Worm (Caenorhabditis elegans) whole organism, late embryonic: ENCODE measurements around the gene R03A10.5.

Experiments
- C38D4.7 ChIP-seq: fragments of 200-800 bp; sonication (Bioruptor generic); optimal IDR thresholded peaks from 2 replicates; lab custom pipeline; 2018; ENCODE audit warnings: mild to moderate bottlenecking, missing genetic modification characterization, moderate library complexity, missing compliant biosample characterization
- K09A11.1 ChIP-seq: sonication (generic microtip); optimal IDR thresholded peaks from 2 replicates; lab custom pipeline; 2017; ENCODE audit warnings: antibody characterized with exemption, mild to moderate bottlenecking, missing genetic modification characterization, missing compliant biosample characterization; ENCODE audit not compliant: insufficient read depth
- T23F11.4 ChIP-seq: fragments of 200-800 bp; sonication (Bioruptor generic); optimal IDR thresholded peaks from 2 replicates; lab custom pipeline; 2018; ENCODE audit warnings: mild to moderate bottlenecking, missing genetic modification characterization, missing compliant biosample characterization
- ceh-14 ChIP-seq: sonication (generic microtip); optimal IDR thresholded peaks from 2 replicates; lab custom pipeline; 2016; ENCODE audit warnings: missing genotype, missing genetic modification characterization, missing compliant biosample characterization
- ceh-18 ChIP-seq: sonication (generic microtip); optimal IDR thresholded peaks from 2 replicates; lab custom pipeline; 2016; ENCODE audit warnings: missing genetic modification characterization, missing compliant biosample characterization
- ceh-19 ChIP-seq: fragments of 200-800 bp; sonication (Bioruptor generic); optimal IDR thresholded peaks from 2 replicates; lab custom pipeline; 2018; ENCODE audit warnings: mild to moderate bottlenecking, missing genetic modification characterization, missing compliant biosample characterization
- ceh-2 ChIP-seq: sonication (generic microtip); optimal IDR thresholded peaks from 2 replicates; lab custom pipeline; 2016; ENCODE audit warnings: missing genotype, missing genetic modification characterization, missing compliant biosample characterization
- ceh-24 ChIP-seq: sonication (generic microtip); optimal IDR thresholded peaks from 2 replicates; lab custom pipeline; 2016; ENCODE audit warnings: mild to moderate bottlenecking, missing genetic modification characterization, missing compliant biosample characterization
- ceh-30 ChIP-seq: fragments of 150-350 bp; optimal IDR thresholded peaks from 2 replicates; lab custom pipeline; 2014; ENCODE audit warnings: missing biosample characterization, missing genetic modification characterization
- ceh-34 ChIP-seq: sonication (generic microtip); optimal IDR thresholded peaks from 2 replicates; lab custom pipeline; 2016; ENCODE audit warnings: mild to moderate bottlenecking, missing genetic modification characterization, missing compliant biosample characterization
- ceh-6 ChIP-seq: fragments of 200-800 bp; sonication (Bioruptor generic); optimal IDR thresholded peaks from 2 replicates; lab custom pipeline; 2018; ENCODE audit warnings: mild to moderate bottlenecking, missing genetic modification characterization, missing compliant biosample characterization
- che-1 ChIP-seq: sonication (generic microtip); optimal IDR thresholded peaks from 2 replicates; lab custom pipeline; 2016; ENCODE audit warnings: mild to moderate bottlenecking, missing genetic modification characterization, missing compliant biosample characterization
- elt-2 ChIP-seq: sonication (generic microtip); optimal IDR thresholded peaks from 2 replicates; lab custom pipeline; 2016; ENCODE audit warnings: missing genetic modification reagents, missing genetic modification characterization, missing compliant biosample characterization
- fax-1 ChIP-seq: sonication (generic microtip); optimal IDR thresholded peaks from 2 replicates; lab custom pipeline; 2016; ENCODE audit warnings: missing genotype, missing genetic modification characterization, missing compliant biosample characterization
- fkh-10 ChIP-seq: fragments of 150-350 bp; optimal IDR thresholded peaks from 2 replicates; lab custom pipeline; 2014; ENCODE audit warnings: missing biosample characterization, missing genetic modification reagents, missing genetic modification characterization
- gmeb-2 ChIP-seq: sonication (generic microtip); optimal IDR thresholded peaks from 2 replicates; lab custom pipeline; 2016; ENCODE audit warnings: missing genetic modification characterization, inconsistent platforms, missing compliant biosample characterization
- hlh-15 ChIP-seq: sonication (generic microtip); optimal IDR thresholded peaks from 2 replicates; lab custom pipeline; 2016; ENCODE audit warnings: missing genetic modification characterization, missing compliant biosample characterization
- hlh-8 ChIP-seq: sonication (generic microtip); optimal IDR thresholded peaks from 2 replicates; lab custom pipeline; 2016; ENCODE audit warnings: missing genotype, missing genetic modification characterization, missing compliant biosample characterization
- madf-2 ChIP-seq: sonication (generic microtip); optimal IDR thresholded peaks from 2 replicates; lab custom pipeline; 2017; ENCODE audit warnings: missing genetic modification characterization, missing compliant biosample characterization
- mec-3 ChIP-seq: sonication (generic microtip); optimal IDR thresholded peaks from 2 replicates; lab custom pipeline; 2016; ENCODE audit warnings: borderline replicate concordance, missing genetic modification characterization, missing compliant biosample characterization
- nfya-1 ChIP-seq: sonication (generic microtip); optimal IDR thresholded peaks from 2 replicates; lab custom pipeline; 2017; ENCODE audit warnings: missing genetic modification characterization, mild to moderate bottlenecking, missing compliant biosample characterization, antibody characterized with exemption, moderate library complexity
- nhr-232 ChIP-seq: sonication (generic microtip); optimal IDR thresholded peaks from 2 replicates; lab custom pipeline; 2016; ENCODE audit warnings: missing genetic modification characterization, missing compliant biosample characterization
- odd-2 ChIP-seq: sonication (generic microtip); optimal IDR thresholded peaks from 2 replicates; lab custom pipeline; 2017; ENCODE audit warnings: antibody characterized with exemption, mild to moderate bottlenecking, missing genetic modification characterization, missing compliant biosample characterization
- pha-4 ChIP-seq: fragments of 150-350 bp; optimal IDR thresholded peaks from 2 replicates; lab custom pipeline; 2018; ENCODE audit warnings: missing biosample characterization, missing genetic modification reagents, missing genetic modification characterization
- pqm-1 ChIP-seq: sonication (generic microtip); optimal IDR thresholded peaks from 2 replicates; lab custom pipeline; 2016; ENCODE audit warnings: missing genetic modification characterization, missing compliant biosample characterization
- pros-1 ChIP-seq: fragments of 150-350 bp; optimal IDR thresholded peaks from 2 replicates; lab custom pipeline; 2014; ENCODE audit warnings: missing biosample characterization, missing genetic modification reagents, missing genetic modification characterization
- sdc-2 ChIP-seq: sonication (generic microtip); optimal IDR thresholded peaks from 2 replicates; lab custom pipeline; 2016; ENCODE audit warnings: missing genotype, missing genetic modification characterization, missing compliant biosample characterization
- sox-4 ChIP-seq: sonication (generic microtip); optimal IDR thresholded peaks from 2 replicates; lab custom pipeline; 2017; ENCODE audit warnings: mild to moderate bottlenecking, missing genetic modification characterization, inconsistent platforms, missing compliant biosample characterization
- syd-9 ChIP-seq: sonication (generic microtip); optimal IDR thresholded peaks from 2 replicates; lab custom pipeline; 2016; ENCODE audit warnings: mild to moderate bottlenecking, missing genetic modification characterization, moderate library complexity, missing compliant biosample characterization
- unc-3 ChIP-seq, 2 experiments: fragments of 200-800 bp in 1 of 2; sonication (Bioruptor generic) in 1 of 2; sonication (generic microtip) in 1 of 2; conservative IDR thresholded peaks in 1 of 2; optimal IDR thresholded peaks in 1 of 2; 2 replicates each; pipeline versions ENCODE4 v1.3.6 to Lab custom; 2016 to 2022; ENCODE audit warnings: missing compliant biosample characterization in 2 of 2, missing genetic modification characterization in 2 of 2, missing genetic modification reagents in 1 of 2
- unc-42 ChIP-seq: sonication (generic microtip); optimal IDR thresholded peaks from 2 replicates; lab custom pipeline; 2016; ENCODE audit warnings: missing genotype, missing genetic modification characterization, missing compliant biosample characterization
- unc-86 ChIP-seq: sonication (generic microtip); optimal IDR thresholded peaks from 2 replicates; lab custom pipeline; 2016; ENCODE audit warnings: missing genetic modification characterization, missing compliant biosample characterization
- zip-5 ChIP-seq: sonication (generic microtip); optimal IDR thresholded peaks from 2 replicates; lab custom pipeline; 2016; ENCODE audit warnings: missing genetic modification characterization, missing compliant biosample characterization
- ztf-16 ChIP-seq: sonication (generic microtip); optimal IDR thresholded peaks from 2 replicates; lab custom pipeline; 2017; ENCODE audit warnings: missing genetic modification characterization, missing compliant biosample characterization

R03A10.5 gene

DNA sequence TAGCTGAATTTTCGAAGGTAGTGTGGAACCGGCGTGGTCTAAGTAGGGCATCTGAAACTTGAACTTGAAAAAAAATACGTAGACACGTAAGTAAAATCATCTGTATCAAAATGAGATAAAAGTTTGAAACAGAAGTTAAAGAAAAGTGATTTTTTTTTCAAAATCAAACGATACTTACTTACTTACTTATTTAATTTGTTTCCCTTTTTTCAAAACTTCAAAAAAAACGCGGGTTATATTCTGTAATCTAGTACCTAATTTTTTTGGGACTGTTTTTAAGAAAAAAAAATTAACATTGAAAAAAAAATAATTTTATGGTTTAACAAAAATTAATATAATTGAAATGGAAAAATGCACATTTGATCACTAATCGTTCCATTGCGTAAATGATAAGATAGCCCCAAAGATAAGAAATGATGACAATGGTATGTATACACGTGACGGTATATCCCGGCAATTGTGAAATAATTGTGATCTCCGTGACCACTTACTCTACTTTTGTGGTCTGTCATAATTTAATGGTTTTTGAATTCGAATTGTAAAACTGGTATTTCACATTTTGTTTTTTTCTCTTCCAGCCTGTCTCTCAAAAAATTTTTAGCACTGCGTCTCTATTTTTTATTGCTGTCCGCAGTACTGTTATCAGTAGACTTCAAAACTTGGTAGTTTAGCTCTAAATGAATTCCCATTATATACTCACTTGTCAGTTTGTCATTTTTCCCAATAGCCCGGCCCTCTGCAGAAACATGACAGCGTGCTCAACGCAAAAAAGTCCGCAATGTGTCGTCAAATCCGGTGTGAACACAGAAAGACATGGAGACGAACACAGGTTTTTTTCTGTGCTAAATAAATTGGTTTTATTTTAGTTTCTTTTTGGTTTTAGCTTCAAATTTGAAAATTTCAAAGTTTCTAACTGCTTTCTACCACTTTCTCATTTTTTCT lies 5.5 kb upstream of the R03A10.5 start, which contains the start of gene mocs-1:
TSS of gene mocs-1 (minus strand) at position 51 of the 942 bp plus-strand sequence.
- TF ChIP-seq madf-2 = no peak
- peak; percentile 90 for TF ChIP-seq elt-2

DNA sequence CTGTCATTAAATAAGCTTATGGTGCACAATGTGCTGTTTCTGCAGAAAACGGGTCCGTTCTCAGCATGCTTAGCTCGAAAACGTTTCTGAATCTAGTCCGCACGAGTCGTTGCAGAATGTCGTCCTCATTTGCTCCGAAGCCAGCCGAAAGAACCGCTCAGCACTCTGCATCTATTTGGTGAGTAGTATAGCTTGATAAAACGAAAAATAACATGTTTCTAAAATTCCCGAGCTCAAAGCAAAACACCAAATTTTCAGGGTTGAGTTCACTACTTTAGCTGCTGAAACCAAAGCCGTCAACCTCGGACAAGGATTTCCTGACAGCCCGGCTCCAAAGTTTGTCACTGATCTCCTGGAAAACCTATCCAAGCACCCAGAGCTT lies 4.8 kb upstream of the R03A10.5 start, which contains the start of gene nkat-3:
TSS of gene nkat-3 (plus strand) at position 46 of the 382 bp plus-strand sequence.
- TF ChIP-seq ceh-19 (GFP tag; lab: Kevin White, UChicago) (no peak), ceh-2 (tag; lab: Kevin White, UChicago) (no peak), unc-3 (GFP tag; conservative IDR thresholded peaks at IDR 0.05; lab: Robert Waterston, UW) (no peak), unc-3 (tag; optimal IDR thresholded peaks at IDR 0.05; lab: Kevin White, UChicago) (no peak), ceh-14 (tag; lab: Kevin White, UChicago) (no peak), nhr-232 (tag; lab: Kevin White, UChicago) (no peak), pha-4 (tag; lab: Kevin White, UChicago) (no peak), syd-9 (tag; lab: Kevin White, UChicago) (no peak), sdc-2 (no peak), unc-86 (tag; lab: Kevin White, UChicago) (no peak), hlh-8 (tag; lab: Kevin White, UChicago) (no peak), pqm-1 (tag; lab: Kevin White, UChicago) (no peak), ceh-18 (no peak), ceh-24 (tag; lab: Kevin White, UChicago) (no peak)

DNA sequence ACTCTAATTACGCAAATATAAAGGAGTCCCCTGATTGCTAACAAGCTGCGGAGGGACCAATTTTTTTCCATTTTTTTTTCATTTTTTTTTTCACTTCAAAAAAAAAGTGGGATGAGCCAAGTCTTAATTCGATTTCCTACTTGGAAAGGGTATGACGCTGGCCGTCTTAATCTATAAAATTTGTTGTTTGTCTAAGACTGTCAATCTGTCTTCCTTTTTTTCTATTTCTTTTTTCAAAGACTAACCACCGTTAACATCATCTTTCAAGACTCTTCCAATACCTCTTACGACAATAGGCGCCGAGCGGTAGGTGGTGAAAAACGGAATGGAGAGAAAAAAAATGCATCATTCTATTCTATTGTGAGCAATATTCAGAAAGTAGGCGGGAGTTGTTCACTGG lies 18.5 kb downstream of the R03A10.5 start:
- TF ChIP-seq ceh-30 (no peak), unc-42 (peak; percentile 32), gmeb-2 (tag; lab: Kevin White, UChicago) (no peak)

DNA sequence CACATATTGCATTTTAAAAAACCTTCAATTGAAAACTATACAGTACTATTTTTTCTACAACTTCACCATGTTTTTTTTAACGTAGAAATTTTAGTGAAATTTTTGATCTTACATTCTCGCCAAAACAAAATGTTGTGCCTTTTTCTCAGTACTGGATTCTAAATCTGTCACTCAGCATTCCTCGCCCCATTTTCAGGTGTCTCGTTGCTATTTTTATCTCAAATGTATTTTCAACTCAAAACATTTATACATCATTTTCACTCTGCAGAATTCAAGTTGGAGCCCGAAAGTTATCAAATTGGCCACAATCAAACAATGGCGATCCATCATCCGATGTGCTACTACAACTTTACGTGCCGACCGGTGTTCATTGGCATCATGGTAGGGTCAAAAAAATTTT lies 19.5 kb downstream of the R03A10.5 start, which contains the start of gene sprr-1:
TSS of gene sprr-1 (plus strand) at position 269 of the 400 bp plus-strand sequence.
- TF ChIP-seq nfya-1 (tag; lab: Kevin White, UChicago) (no peak), K09A11.1 (tag; lab: Kevin White, UChicago) (no peak), hlh-15 (tag; lab: Kevin White, UChicago) (no peak), fkh-10 (GFP tag; lab: Kevin White, UChicago) (no peak), ceh-34 (no peak), ceh-30 (no peak), sox-4 (tag; lab: Kevin White, UChicago) (no peak), ztf-16 (tag; lab: Kevin White, UChicago) (no peak), odd-2 (tag; lab: Kevin White, UChicago) (no peak), T23F11.4 (GFP tag; lab: Kevin White, UChicago) (no peak), ceh-6 (GFP tag; lab: Kevin White, UChicago) (no peak), che-1 (tag; lab: Kevin White, UChicago) (no peak), fax-1 (tag; lab: Kevin White, UChicago) (no peak), C38D4.7 (GFP tag; lab: Kevin White, UChicago) (no peak), pros-1 (no peak), mec-3 (tag; lab: Kevin White, UChicago) (no peak), zip-5 (no peak)
